Worm (Caenorhabditis elegans) whole organism, L4/young adult: ENCODE measurements around the gene K07F5.7.

Source experiments
- W03F9.2 ChIP-seq: fragments of 150-350 bp; optimal IDR thresholded peaks from 2 replicates; lab custom pipeline; 2014; ENCODE audit warnings: missing biosample characterization, missing genetic modification characterization
- dao-5 ChIP-seq: sonication (generic microtip); optimal IDR thresholded peaks from 2 replicates; lab custom pipeline; 2016; ENCODE audit warnings: missing genotype, missing genetic modification characterization, moderate library complexity, missing compliant biosample characterization

DNA sequence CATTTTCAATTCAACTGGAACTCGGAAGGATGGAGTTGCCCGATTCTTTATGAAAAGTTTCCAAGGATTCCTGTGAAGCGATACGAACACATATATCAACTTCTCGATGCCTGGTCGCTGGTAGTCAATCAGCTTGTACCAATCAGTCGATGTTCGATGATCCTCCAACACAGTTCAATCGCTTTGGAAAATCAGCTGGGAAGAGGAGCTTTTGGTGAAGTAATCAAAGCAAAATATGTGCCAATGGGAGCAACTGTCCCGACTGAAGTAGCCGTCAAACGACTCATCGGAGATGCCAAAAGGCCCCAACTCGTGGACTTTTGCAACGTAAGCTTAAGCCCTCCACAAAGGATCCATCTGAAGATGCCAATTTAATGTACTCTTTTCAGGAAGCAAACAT lies 14.6 kb downstream of the K07F5.7 start:
- no peak for TF ChIP-seq dao-5 (tag; lab: Kevin White, UChicago)
- TF ChIP-seq W03F9.2 (tag; lab: Kevin White, UChicago): no peak
